Fruit fly (Drosophila melanogaster) whole organism, embryonic: Measurements from ENCODE around the gene CG33768.
A peak's percentile ranks its signal among the peaks of the same experiment; 100 is the strongest.
"Not testable (repeated sequence)": the region's sequence is repeated elsewhere in the genome, so short reads cannot be mapped to it uniquely, and the experiment has no call there.

Experiments used
- BtbVII ChIP-seq: fragments of 200-800 bp; sonication (Bioruptor generic); optimal IDR thresholded peaks from 3 replicates; lab custom pipeline; 2017; ENCODE audit warnings: missing biosample characterization, mild to moderate bottlenecking, missing genetic modification characterization
- C15 ChIP-seq: fragments of 200-800 bp; sonication (Bioruptor generic); IDR thresholded peaks from 3 replicates; pipeline ENCODE4 v1.3.6; 2022; ENCODE audit warnings: missing biosample characterization, missing genetic modification characterization
- CG10209 ChIP-seq: fragments of 200-800 bp; sonication (Bioruptor generic); optimal IDR thresholded peaks from 3 replicates; lab custom pipeline; 2017; ENCODE audit warnings: missing biosample characterization, mild to moderate bottlenecking, missing genetic modification characterization, missing genetic modification reagents
- CG10431 ChIP-seq: fragments of 200-800 bp; sonication (Bioruptor generic); optimal IDR thresholded peaks from 3 replicates; lab custom pipeline; 2018; ENCODE audit warnings: missing biosample characterization, mild to moderate bottlenecking, missing genetic modification characterization
- CG10543 ChIP-seq: fragments of 200-800 bp; sonication (Bioruptor generic); optimal IDR thresholded peaks from 3 replicates; lab custom pipeline; 2017; ENCODE audit warnings: missing biosample characterization, mild to moderate bottlenecking, missing genetic modification characterization, moderate library complexity
- CG10959 ChIP-seq: fragments of 200-800 bp; sonication (Bioruptor generic); IDR thresholded peaks from 2 replicates; pipeline ENCODE4 v1.3.6; 2022; ENCODE audit warnings: missing biosample characterization, missing genetic modification characterization
- CG11560 ChIP-seq: fragments of 200-800 bp; sonication (Bioruptor generic); IDR thresholded peaks from 3 replicates; pipeline ENCODE4 v1.3.6; 2022; ENCODE audit warnings: missing biosample characterization, missing genetic modification characterization
- CG14710 ChIP-seq: fragments of 200-800 bp; sonication (Bioruptor generic); optimal IDR thresholded peaks from 3 replicates; lab custom pipeline; 2019; ENCODE audit warnings: missing biosample characterization, mild to moderate bottlenecking, missing genetic modification characterization, moderate library complexity
- CG15073 ChIP-seq: fragments of 200-800 bp; sonication (Bioruptor generic); optimal IDR thresholded peaks from 2 replicates; lab custom pipeline; 2016; ENCODE audit warnings: missing biosample characterization, missing genetic modification characterization
- CG15601 ChIP-seq: fragments of 200-800 bp; sonication (Bioruptor generic); optimal IDR thresholded peaks from 3 replicates; lab custom pipeline; 2019; ENCODE audit warnings: missing biosample characterization, mild to moderate bottlenecking, missing genetic modification characterization, moderate library complexity
- CG2129 ChIP-seq: fragments of 200-800 bp; sonication (Bioruptor generic); IDR thresholded peaks from 2 replicates; pipeline ENCODE4 v1.3.6; 2022; ENCODE audit warnings: missing biosample characterization, missing genetic modification characterization; ENCODE audit not compliant: partially characterized antibody
- CG2199 ChIP-seq: fragments of 200-800 bp; sonication (Bioruptor generic); IDR thresholded peaks from 3 replicates; pipeline ENCODE4 v1.3.6; 2022; ENCODE audit warnings: missing biosample characterization, missing genetic modification characterization
- CG4360 ChIP-seq: fragments of 200-800 bp; sonication (Bioruptor generic); IDR thresholded peaks from 2 replicates; pipeline ENCODE4 v1.3.6; 2022; ENCODE audit warnings: missing biosample characterization, missing genetic modification characterization
- CG6272 ChIP-seq: fragments of 200-800 bp; sonication (Bioruptor generic); IDR thresholded peaks from 2 replicates; pipeline ENCODE4 v1.3.6; 2022; ENCODE audit warnings: missing biosample characterization, missing genetic modification characterization
- CG7963 ChIP-seq: fragments of 200-800 bp; sonication (Bioruptor generic); IDR thresholded peaks from 3 replicates; pipeline ENCODE4 v1.3.6; 2022; ENCODE audit warnings: missing biosample characterization, missing genetic modification characterization; ENCODE audit not compliant: partially characterized antibody
- CG7987 ChIP-seq: fragments of 200-800 bp; sonication (Bioruptor generic); optimal IDR thresholded peaks from 2 replicates; lab custom pipeline; 2018; ENCODE audit warnings: missing biosample characterization, mild to moderate bottlenecking, missing genetic modification characterization, moderate library complexity
- CG8388 ChIP-seq: fragments of 200-800 bp; sonication (Bioruptor generic); optimal IDR thresholded peaks from 2 replicates; lab custom pipeline; 2019; ENCODE audit warnings: missing biosample characterization, mild to moderate bottlenecking, missing genetic modification characterization, moderate library complexity
- CTCF ChIP-seq: fragments of 200-800 bp; sonication (Bioruptor generic); optimal IDR thresholded peaks from 2 replicates; lab custom pipeline; 2017; ENCODE audit warnings: missing biosample characterization, mild to moderate bottlenecking, missing genetic modification characterization, moderate library complexity
- H2.0 ChIP-seq: fragments of 200-800 bp; sonication (Bioruptor generic); IDR thresholded peaks from 2 replicates; pipeline ENCODE4 v1.3.6; 2022; ENCODE audit warnings: missing biosample characterization, missing genetic modification characterization
- HLH54F ChIP-seq: fragments of 200-800 bp; sonication (Bioruptor generic); optimal IDR thresholded peaks from 3 replicates; lab custom pipeline; 2016; ENCODE audit warnings: missing biosample characterization, missing genetic modification characterization
- HmgZ ChIP-seq: fragments of 200-800 bp; sonication (Bioruptor generic); optimal IDR thresholded peaks from 2 replicates; lab custom pipeline; 2018; ENCODE audit warnings: missing biosample characterization, mild to moderate bottlenecking, missing genetic modification characterization
- Hr78 ChIP-seq, 2 experiments: fragments of 200-800 bp in 1 of 2; fragments of >200 bp in 1 of 2; sonication (Bioruptor generic) in 1 of 2; optimal IDR thresholded peaks; 2 replicates each; lab custom pipeline; 2017 to 2019; ENCODE audit warnings: missing biosample characterization in 2 of 2, missing genetic modification characterization in 2 of 2, mild to moderate bottlenecking in 1 of 2, moderate library complexity in 1 of 2
- Lhr ChIP-seq: fragments of 200-800 bp; sonication (Bioruptor generic); optimal IDR thresholded peaks from 3 replicates; lab custom pipeline; 2017; ENCODE audit warnings: mild to moderate bottlenecking, missing biosample characterization, missing genetic modification reagents, missing genetic modification characterization
- MBD-R2 ChIP-seq: fragments of 200-800 bp; sonication (Bioruptor generic); IDR thresholded peaks from 2 replicates; pipeline ENCODE4 v1.3.6; 2022; ENCODE audit warnings: missing biosample characterization, missing genetic modification characterization
- Neu2 ChIP-seq: fragments of 200-800 bp; sonication (Bioruptor generic); optimal IDR thresholded peaks from 3 replicates; lab custom pipeline; 2016; ENCODE audit warnings: missing biosample characterization, missing genetic modification characterization, borderline replicate concordance
- Side ChIP-seq: fragments of 200-800 bp; sonication (Bioruptor generic); optimal IDR thresholded peaks from 2 replicates; lab custom pipeline; 2016; ENCODE audit warnings: missing biosample characterization, missing genetic modification characterization
- Vsx1 ChIP-seq: fragments of 200-800 bp; sonication (Bioruptor generic); optimal IDR thresholded peaks from 2 replicates; lab custom pipeline; 2017; ENCODE audit warnings: missing biosample characterization, mild to moderate bottlenecking, missing genetic modification characterization, missing genetic modification reagents
- YL-1 ChIP-seq: fragments of 200-800 bp; sonication (Bioruptor generic); optimal IDR thresholded peaks from 3 replicates; lab custom pipeline; 2017; ENCODE audit warnings: missing biosample characterization, mild to moderate bottlenecking, missing genetic modification characterization
- abd-A ChIP-seq: fragments of 200-800 bp; sonication (Bioruptor generic); optimal IDR thresholded peaks from 3 replicates; lab custom pipeline; 2019; ENCODE audit warnings: missing biosample characterization, mild to moderate bottlenecking, missing genetic modification characterization, moderate library complexity
- bcd ChIP-seq: fragments of 200-800 bp; sonication (Bioruptor generic); optimal IDR thresholded peaks from 2 replicates; lab custom pipeline; 2017; ENCODE audit warnings: missing biosample characterization, mild to moderate bottlenecking, missing genetic modification characterization
- cas ChIP-seq: fragments of 200-800 bp; sonication (Bioruptor generic); IDR thresholded peaks from 2 replicates; pipeline ENCODE4 v1.3.6; 2022; ENCODE audit warnings: missing biosample characterization, missing genetic modification characterization
- chinmo ChIP-seq: fragments of 200-800 bp; sonication (Bioruptor generic); IDR thresholded peaks from 4 replicates; pipeline ENCODE4 v1.3.6; 2022; ENCODE audit warnings: missing biosample characterization, missing genetic modification characterization; ENCODE audit not compliant: partially characterized antibody
- ci ChIP-seq: fragments of 200-800 bp; sonication (Bioruptor generic); IDR thresholded peaks from 3 replicates; pipeline ENCODE4 v1.3.6; 2022; ENCODE audit warnings: missing biosample characterization, missing genetic modification characterization
- ems ChIP-seq: fragments of 200-800 bp; sonication (Bioruptor generic); optimal IDR thresholded peaks from 3 replicates; lab custom pipeline; 2016; ENCODE audit warnings: missing biosample characterization, missing genetic modification characterization
- esg ChIP-seq: fragments of 200-800 bp; sonication (Bioruptor generic); conservative IDR thresholded peaks from 2 replicates; pipeline ENCODE4 v1.3.6; 2022; ENCODE audit warnings: missing biosample characterization, missing genetic modification characterization
- gcm ChIP-seq: fragments of 200-800 bp; sonication (Bioruptor generic); optimal IDR thresholded peaks from 2 replicates; lab custom pipeline; 2019; ENCODE audit warnings: missing biosample characterization, mild to moderate bottlenecking, missing genetic modification characterization, moderate library complexity
- grn ChIP-seq: fragments of 200-800 bp; sonication (Bioruptor generic); optimal IDR thresholded peaks from 3 replicates; lab custom pipeline; 2017; ENCODE audit warnings: missing biosample characterization, missing genetic modification characterization
- gsb ChIP-seq: fragments of 200-800 bp; sonication (Bioruptor generic); IDR thresholded peaks from 2 replicates; pipeline ENCODE4 v1.3.6; 2022; ENCODE audit warnings: missing biosample characterization, missing genetic modification characterization
- lola ChIP-seq, 3 experiments: fragments of >200 bp in 2 of 3; fragments of 200-800 bp in 1 of 3; sonication (Bioruptor generic) in 1 of 3; optimal IDR thresholded peaks; 2 replicates each; lab custom pipeline; 2017 to 2019; ENCODE audit warnings: missing biosample characterization in 3 of 3, missing genetic modification characterization in 3 of 3, mild to moderate bottlenecking in 1 of 3, moderate library complexity in 1 of 3
- luna ChIP-seq: fragments of 200-800 bp; sonication (Bioruptor generic); optimal IDR thresholded peaks from 2 replicates; lab custom pipeline; 2016; ENCODE audit warnings: missing biosample characterization, missing genetic modification characterization
- mirr ChIP-seq: fragments of 200-800 bp; sonication (Bioruptor generic); optimal IDR thresholded peaks from 3 replicates; lab custom pipeline; 2018; ENCODE audit warnings: missing biosample characterization, mild to moderate bottlenecking, missing genetic modification characterization
- sd ChIP-seq: fragments of 200-800 bp; sonication (Bioruptor generic); optimal IDR thresholded peaks from 3 replicates; lab custom pipeline; 2018; ENCODE audit warnings: missing biosample characterization, mild to moderate bottlenecking, missing genetic modification characterization, moderate library complexity
- ttk ChIP-seq: fragments of 200-800 bp; sonication (Bioruptor generic); IDR thresholded peaks from 2 replicates; pipeline ENCODE4 v2.1.2; 2022; ENCODE audit warnings: missing biosample characterization, missing genetic modification characterization
- unc-4 ChIP-seq: fragments of 200-800 bp; sonication (Bioruptor generic); IDR thresholded peaks from 2 replicates; pipeline ENCODE4 v1.3.6; 2022; ENCODE audit warnings: missing biosample characterization, missing genetic modification characterization; ENCODE audit not compliant: partially characterized antibody
- wek ChIP-seq: fragments of 200-800 bp; sonication (Bioruptor generic); optimal IDR thresholded peaks from 3 replicates; lab custom pipeline; 2018; ENCODE audit warnings: missing biosample characterization, mild to moderate bottlenecking, missing genetic modification characterization, moderate library complexity

Gene CG33768

dm6 chr3L:22671699-22672276, 24.8 kb downstream of the CG33768 start (continued):
- no peak for TF ChIP-seq bcd
- peak; percentile 30 for TF ChIP-seq HmgZ (tag; lab: Kevin White, UChicago)
- TF ChIP-seq mirr = peak; percentile 90
- TF ChIP-seq CG10543 (GFP tag; lab: Kevin White, UChicago) = peak; percentile 39
- no peak for TF ChIP-seq CG2129
- TF ChIP-seq CG10431 = no peak
- no peak for TF ChIP-seq cas
- TF ChIP-seq BtbVII = peak; percentile 1
- TF ChIP-seq grn (GFP tag; lab: Kevin White, UChicago) = peak; percentile 96
- TF ChIP-seq CTCF (GFP tag; lab: Kevin White, UChicago) = peak; percentile 84
- peak; percentile 42; the same call in 1 of the 2 replicates for TF ChIP-seq CG4360

dm6 chr3L:22680932-22681331, 34.0 kb downstream of the CG33768 start:
- TF ChIP-seq grn (GFP tag; lab: Kevin White, UChicago) (peak; percentile 71), CG2199 (GFP tag; lab: Robert Waterston, UW) (peak; percentile 70; the same call in 2 of the 3 replicates), YL-1 (no peak), CTCF (GFP tag; lab: Kevin White, UChicago) (peak; percentile 62), CG8388 (GFP tag; lab: Kevin White, UChicago) (peak; percentile 75), CG15601 (tag; lab: Kevin White, UChicago) (peak; percentile 83), Side (GFP tag; lab: Kevin White, UChicago) (no peak), CG15073 (peak; percentile 73), CG14710 (tag; lab: Kevin White, UChicago) (peak; percentile 11)

- TF ChIP-seq Lhr (GFP tag; lab: Kevin White, UChicago) (no peak), abd-A (tag; lab: Kevin White, UChicago) (no peak), esg (no peak), MBD-R2 (GFP tag; lab: Robert Waterston, UW) (no peak), ttk (GFP tag; lab: Robert Waterston, UW) (no peak), Neu2 (GFP tag; lab: Kevin White, UChicago) (no peak), CG7987 (no peak), ems (GFP tag; lab: Kevin White, UChicago) (no peak), Hr78 (GFP tag; optimal IDR thresholded peaks at IDR 0.05; lab: Kevin White, UChicago) (no peak), CG10209 (no peak), Vsx1 (no peak), unc-4 (GFP tag; lab: Robert Waterston, UW) (no peak), CG10959 (no peak)
These were observed 40.0 kb downstream of the CG33768 start, which contains the start of the genes CG14455 and CG14456 for dm6 chr3L:22686987-22687386. Gene CG14455, minus strand, starts transcription at chr3L:22687087. Gene CG14456, plus strand, starts transcription at chr3L:22687222.

- TF ChIP-seq ttk (GFP tag; lab: Robert Waterston, UW); lola (GFP tag; optimal IDR thresholded peaks at IDR 0.05; lab: Kevin White, UChicago); CG7963: not testable (repeated sequence)
These were observed 45.5 kb downstream of the CG33768 start, which contains the start of gene CG14454 for dm6 chr3L:22692428-22692827. Gene CG14454, minus strand, starts transcription at chr3L:22692528.

dm6 chr3L:22693712-22694111, 46.7 kb downstream of the CG33768 start, which contains the start of the genes CG12546 and CG14453:
Gene CG12546, minus strand, starts transcription at chr3L:22693812.
Gene CG14453, plus strand, starts transcription at chr3L:22694083.
- TF ChIP-seq HLH54F = no peak
- no peak for TF ChIP-seq chinmo (GFP tag; lab: Robert Waterston, UW)
- no peak for TF ChIP-seq CG7987
- no peak for TF ChIP-seq H2.0
- TF ChIP-seq gsb (GFP tag; lab: Robert Waterston, UW) = no peak
- no peak for TF ChIP-seq sd (tag; lab: Kevin White, UChicago)
- no peak for TF ChIP-seq gcm (GFP tag; lab: Kevin White, UChicago)
- TF ChIP-seq luna (GFP tag; lab: Kevin White, UChicago) = no peak
- TF ChIP-seq C15 (GFP tag; lab: Robert Waterston, UW) = no peak
- no peak for TF ChIP-seq CG11560
- no peak for TF ChIP-seq CG6272
- TF ChIP-seq wek (GFP tag; lab: Kevin White, UChicago) = no peak
- no peak for TF ChIP-seq ci
